Worm (Caenorhabditis elegans) whole organism, L1 larva: ENCODE results near the gene Y75B8A.13.

Source experiments
- F16B12.6 ChIP-seq: fragments of 150-350 bp; optimal IDR thresholded peaks from 2 replicates; lab custom pipeline; 2014; ENCODE audit warnings: missing biosample characterization, missing genetic modification characterization
- aha-1 ChIP-seq: fragments of 150-350 bp; optimal IDR thresholded peaks from 2 replicates; lab custom pipeline; 2014; ENCODE audit warnings: missing biosample characterization, missing genetic modification characterization
- aly-2 ChIP-seq: fragments of 150-350 bp; optimal IDR thresholded peaks from 2 replicates; lab custom pipeline; 2014; ENCODE audit warnings: missing biosample characterization, missing genetic modification characterization
- ama-1 ChIP-seq: fragments of 150-350 bp; optimal IDR thresholded peaks from 2 replicates; lab custom pipeline; 2014
- ceh-63 ChIP-seq: fragments of 200-800 bp; sonication (Bioruptor generic); optimal IDR thresholded peaks from 2 replicates; lab custom pipeline; 2018; ENCODE audit warnings: mild to moderate bottlenecking, missing genetic modification characterization, missing compliant biosample characterization
- ceh-90 ChIP-seq: sonication (generic microtip); optimal IDR thresholded peaks from 2 replicates; lab custom pipeline; 2016; ENCODE audit warnings: missing genetic modification characterization, missing compliant biosample characterization
- ces-1 ChIP-seq: fragments of 150-350 bp; optimal IDR thresholded peaks from 2 replicates; lab custom pipeline; 2014; ENCODE audit warnings: missing biosample characterization, missing genetic modification reagents, missing genetic modification characterization
- dpl-1 ChIP-seq, 3 experiments: fragments of 150-350 bp in 2 of 3; sonication (generic microtip) in 1 of 3; optimal IDR thresholded peaks; 2 replicates each; lab custom pipeline; 2014 to 2017; ENCODE audit warnings: missing biosample characterization in 3 of 3, missing genetic modification characterization in 3 of 3, missing genetic modification reagents in 3 of 3
- efl-1 ChIP-seq, 4 experiments: fragments of 150-350 bp; optimal IDR thresholded peaks in 3 of 4; peaks in 1 of 4; 1 replicate in 1 of 4; 2 replicates in 3 of 4; lab custom pipeline; 2014; ENCODE audit warnings: missing biosample characterization in 2 of 4, missing genetic modification characterization in 2 of 4, missing genetic modification reagents in 2 of 4
- egl-27 ChIP-seq, 2 experiments: fragments of 150-350 bp in 1 of 2; sonication (generic microtip); optimal IDR thresholded peaks; 3 replicates each; lab custom pipeline; 2017 to 2018; ENCODE audit warnings: missing biosample characterization in 2 of 2, missing genetic modification characterization in 2 of 2, missing genetic modification reagents in 2 of 2
- elt-2 ChIP-seq: sonication (generic microtip); optimal IDR thresholded peaks from 2 replicates; lab custom pipeline; 2016; ENCODE audit warnings: missing genetic modification characterization, mild to moderate bottlenecking, inconsistent platforms, missing compliant biosample characterization, missing genetic modification reagents
- ets-5 ChIP-seq: fragments of 200-800 bp; sonication (Bioruptor generic); IDR thresholded peaks from 2 replicates; pipeline ENCODE4 v1.3.6; 2022; ENCODE audit warnings: missing genetic modification characterization, missing compliant biosample characterization
- fkh-8 ChIP-seq: sonication (generic microtip); optimal IDR thresholded peaks from 2 replicates; lab custom pipeline; 2016; ENCODE audit warnings: mild to moderate bottlenecking, missing genetic modification characterization, missing compliant biosample characterization
- fos-1 ChIP-seq: fragments of 150-350 bp; optimal IDR thresholded peaks from 2 replicates; lab custom pipeline; 2014; ENCODE audit warnings: missing biosample characterization, missing genetic modification characterization
- grh-1 ChIP-seq: fragments of 200-800 bp; sonication (Bioruptor generic); IDR thresholded peaks from 2 replicates; pipeline ENCODE4 v1.3.6; 2022; ENCODE audit warnings: missing genetic modification reagents, missing genetic modification characterization, missing compliant biosample characterization
- hlh-4 ChIP-seq: sonication (generic microtip); optimal IDR thresholded peaks from 2 replicates; lab custom pipeline; 2016; ENCODE audit warnings: mild to moderate bottlenecking, missing genetic modification characterization, missing compliant biosample characterization
- hpl-2 ChIP-seq: fragments of 150-350 bp; optimal IDR thresholded peaks from 2 replicates; lab custom pipeline; 2014; ENCODE audit warnings: missing biosample characterization, missing genetic modification reagents, missing genetic modification characterization
- jun-1 ChIP-seq: fragments of 150-350 bp; optimal IDR thresholded peaks from 2 replicates; lab custom pipeline; 2014; ENCODE audit warnings: missing biosample characterization, missing genetic modification reagents, missing genetic modification characterization
- lin-14 ChIP-seq: fragments of 200-800 bp; sonication (Bioruptor generic); optimal IDR thresholded peaks from 2 replicates; lab custom pipeline; 2018; ENCODE audit warnings: mild to moderate bottlenecking, missing genetic modification characterization, moderate library complexity, missing compliant biosample characterization
- lin-15B ChIP-seq: fragments of 150-350 bp; sonication (generic microtip); optimal IDR thresholded peaks from 3 replicates; lab custom pipeline; 2014; ENCODE audit warnings: missing biosample characterization, missing genetic modification characterization
- lin-35 ChIP-seq, 2 experiments: fragments of 150-350 bp; optimal IDR thresholded peaks; 2 replicates each; lab custom pipeline; 2014; ENCODE audit warnings: missing biosample characterization in 2 of 2, missing genetic modification characterization in 2 of 2, missing genetic modification reagents in 2 of 2
- lin-39 ChIP-seq: fragments of 150-350 bp; optimal IDR thresholded peaks from 2 replicates; lab custom pipeline; 2014; ENCODE audit warnings: missing biosample characterization, missing genetic modification reagents, missing genetic modification characterization
- lsy-2 ChIP-seq, 2 experiments: fragments of 150-350 bp; optimal IDR thresholded peaks; 2 replicates each; lab custom pipeline; 2014; ENCODE audit warnings: missing biosample characterization in 2 of 2, missing genetic modification characterization in 2 of 2
- mdl-1 ChIP-seq, 2 experiments: fragments of 150-350 bp; optimal IDR thresholded peaks; 2 replicates each; lab custom pipeline; 2014 to 2017; ENCODE audit warnings: missing biosample characterization in 2 of 2, missing genetic modification characterization in 2 of 2, inconsistent platforms in 1 of 2
- nhr-12 ChIP-seq: sonication (generic microtip); optimal IDR thresholded peaks from 2 replicates; lab custom pipeline; 2017; ENCODE audit warnings: missing biosample characterization, missing genetic modification characterization
- nhr-19 ChIP-seq: fragments of 200-800 bp; sonication (Bioruptor generic); conservative IDR thresholded peaks from 2 replicates; pipeline ENCODE4 v1.3.6; 2022; ENCODE audit warnings: missing genetic modification characterization, missing compliant biosample characterization
- nhr-28 ChIP-seq: fragments of 150-350 bp; optimal IDR thresholded peaks from 2 replicates; lab custom pipeline; 2014; ENCODE audit warnings: missing biosample characterization, missing genetic modification characterization
- nhr-84 ChIP-seq: sonication (generic microtip); optimal IDR thresholded peaks from 2 replicates; lab custom pipeline; 2017; ENCODE audit warnings: missing biosample characterization, missing genetic modification characterization
- nhr-85 ChIP-seq: sonication (generic microtip); peaks from one replicate; lab custom pipeline; 2016; ENCODE audit warnings: missing genetic modification characterization, inconsistent platforms, missing compliant biosample characterization
- nhr-90 ChIP-seq: sonication (generic microtip); optimal IDR thresholded peaks from 2 replicates; lab custom pipeline; 2016; ENCODE audit warnings: mild to moderate bottlenecking, missing genetic modification characterization, missing compliant biosample characterization; ENCODE audit not compliant: poor library complexity
- pag-3 ChIP-seq: sonication (generic microtip); optimal IDR thresholded peaks from 2 replicates; lab custom pipeline; 2017; ENCODE audit warnings: missing genetic modification characterization, mild to moderate bottlenecking, missing compliant biosample characterization, antibody characterized with exemption, borderline replicate concordance; ENCODE audit not compliant: insufficient read depth
- rnt-1 ChIP-seq: sonication (generic microtip); optimal IDR thresholded peaks from 2 replicates; lab custom pipeline; 2016; ENCODE audit warnings: mild to moderate bottlenecking, missing genetic modification characterization, moderate library complexity, missing compliant biosample characterization
- sox-4 ChIP-seq: sonication (generic microtip); optimal IDR thresholded peaks from 2 replicates; lab custom pipeline; 2016; ENCODE audit warnings: missing genetic modification characterization, missing compliant biosample characterization
- unc-30 ChIP-seq: sonication (generic microtip); optimal IDR thresholded peaks from 2 replicates; lab custom pipeline; 2017; ENCODE audit warnings: missing biosample characterization, missing genetic modification characterization
- unc-86 ChIP-seq: sonication (generic microtip); optimal IDR thresholded peaks from 2 replicates; lab custom pipeline; 2016; ENCODE audit warnings: missing genetic modification characterization, missing compliant biosample characterization
- zip-4 ChIP-seq: fragments of 200-800 bp; sonication (Bioruptor generic); optimal IDR thresholded peaks from 2 replicates; lab custom pipeline; 2018; ENCODE audit warnings: mild to moderate bottlenecking, missing genetic modification characterization, moderate library complexity, missing compliant biosample characterization

Y75B8A.13 gene

ce11 chrIII:12226089-12226682 is 10.7 kb upstream of the Y75B8A.13 start, which contains the start of the genes Y75B8A.18 and Y75B8A.19 (continued):
- TF ChIP-seq nhr-28 (no peak), unc-30 (tag; lab: Kevin White, UChicago) (no peak), zip-4 (no peak), ceh-90 (no peak), aly-2 (tag; lab: Kevin White, UChicago) (no peak), nhr-90 (tag; lab: Kevin White, UChicago) (peak; percentile 54), lin-35 (GFP tag; optimal IDR thresholded peaks at IDR 0.05; lab: Kevin White, UChicago) (peak; percentile 94 to 97), egl-27 (tag; optimal IDR thresholded peaks at IDR 0.05; lab: Kevin White, UChicago) (no peak), ets-5 (GFP tag; lab: Robert Waterston, UW) (no peak)

DNA sequence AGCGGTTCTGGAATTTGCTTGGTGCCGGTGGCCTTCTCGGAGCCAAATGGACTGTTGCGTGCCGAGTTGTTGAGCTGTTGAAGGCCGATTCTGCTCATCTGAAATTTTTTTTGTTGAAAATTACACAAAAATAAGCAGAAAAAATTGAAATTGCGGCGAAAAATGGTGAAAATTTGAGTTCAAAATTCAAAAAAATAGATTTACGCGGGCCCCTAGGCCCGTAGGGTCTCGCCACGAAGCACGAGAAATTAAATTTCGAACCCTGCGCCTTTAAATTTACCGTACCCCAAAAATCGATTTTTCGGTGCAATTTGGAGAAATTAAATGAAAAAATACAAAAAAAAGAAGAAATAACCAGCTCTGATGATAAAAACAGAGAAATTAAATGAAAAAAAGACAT is 9.7 kb upstream of the Y75B8A.13 start, which contains the start of gene gmn-1:
gmn-1 (minus strand) TSS at position 98 of the 400 bp plus-strand sequence.
- no peak for TF ChIP-seq nhr-84 (tag; lab: Kevin White, UChicago)
- TF ChIP-seq hpl-2 (GFP tag; lab: Kevin White, UChicago) = no peak

ce11 chrIII:12223208-12223607 is 7.7 kb upstream of the Y75B8A.13 start:
- TF ChIP-seq F16B12.6 (tag; lab: Kevin White, UChicago) (no peak), egl-27 (tag; optimal IDR thresholded peaks at IDR 0.05; lab: Kevin White, UChicago) (no peak), elt-2 (tag; lab: Kevin White, UChicago) (no peak), nhr-12 (tag; lab: Kevin White, UChicago) (no peak), mdl-1 (tag; optimal IDR thresholded peaks at IDR 0.05; lab: Kevin White, UChicago) (no peak), rnt-1 (no peak), lin-14 (GFP tag; lab: Kevin White, UChicago) (no peak), nhr-85 (tag; lab: Kevin White, UChicago) (peak; percentile 55), grh-1 (GFP tag; lab: Robert Waterston, UW) (no peak), lin-35 (GFP tag; optimal IDR thresholded peaks at IDR 0.05; lab: Kevin White, UChicago) (peak in 1 of 2 experiments; percentile 26), sox-4 (no peak), aly-2 (tag; lab: Kevin White, UChicago) (no peak), jun-1 (tag; lab: Kevin White, UChicago) (no peak), dpl-1 (GFP tag; optimal IDR thresholded peaks at IDR 0.05; lab: Kevin White, UChicago) (peak in 1 of 3 experiments; percentile 32), ceh-90 (no peak), ces-1 (GFP tag; lab: Kevin White, UChicago) (no peak), ama-1 (lab: Kevin White, UChicago) (no peak), fkh-8 (tag; lab: Kevin White, UChicago) (no peak), efl-1 (optimal IDR thresholded peaks at IDR 0.05; lab: Kevin White, UChicago) (peak in 1 of 2 experiments; percentile 45), efl-1 (GFP tag; optimal IDR thresholded peaks at IDR 0.05 in 1 of 2; lab: Kevin White, UChicago) (peak; percentile 41 to 63)

DNA sequence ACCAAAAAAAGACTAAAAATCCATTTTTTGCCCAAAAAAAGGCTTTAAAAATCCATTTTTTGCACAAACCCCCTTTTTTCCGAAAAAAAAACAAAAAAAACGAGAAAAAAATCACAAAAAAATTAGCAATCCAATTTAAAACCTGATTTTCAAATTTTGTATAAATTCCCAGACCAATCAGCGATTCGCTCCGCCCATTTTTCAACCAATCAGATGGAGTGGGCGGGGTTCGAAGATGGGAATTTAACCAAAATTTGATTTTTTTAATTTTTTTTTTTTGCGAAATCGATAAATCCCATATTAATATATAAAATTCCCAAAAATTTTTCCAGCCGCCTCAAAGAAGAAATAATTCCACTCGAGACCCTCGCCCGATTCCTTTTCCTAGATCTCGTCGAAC is 6.0 kb upstream of the Y75B8A.13 start:
- TF ChIP-seq fos-1 = no peak
- no peak for TF ChIP-seq lin-14 (GFP tag; lab: Kevin White, UChicago)
- TF ChIP-seq pag-3 (tag; lab: Kevin White, UChicago) = no peak
- TF ChIP-seq mdl-1 (tag; optimal IDR thresholded peaks at IDR 0.05; lab: Kevin White, UChicago) = no peak
- no peak for TF ChIP-seq aha-1
- no peak for TF ChIP-seq lin-15B (tag; lab: Kevin White, UChicago)
- no peak for TF ChIP-seq elt-2 (tag; lab: Kevin White, UChicago)
- no peak for TF ChIP-seq ces-1 (GFP tag; lab: Kevin White, UChicago)
- no peak for TF ChIP-seq hlh-4 (tag; lab: Kevin White, UChicago)
- no peak for TF ChIP-seq jun-1 (tag; lab: Kevin White, UChicago)
- no peak for TF ChIP-seq efl-1 (optimal IDR thresholded peaks at IDR 0.05; lab: Kevin White, UChicago)
- TF ChIP-seq efl-1 (GFP tag; optimal IDR thresholded peaks at IDR 0.05 in 1 of 2; lab: Kevin White, UChicago) = no peak
- no peak for TF ChIP-seq nhr-19 (GFP tag; lab: Robert Waterston, UW)
- TF ChIP-seq unc-86 (tag; lab: Kevin White, UChicago) = no peak
- TF ChIP-seq lsy-2 (tag; optimal IDR thresholded peaks at IDR 0.05; lab: Kevin White, UChicago) = no peak
- TF ChIP-seq lin-39 = no peak
- TF ChIP-seq zip-4 = no peak
- no peak for TF ChIP-seq ceh-63 (GFP tag; lab: Kevin White, UChicago)
- TF ChIP-seq, all 84 proteins: peak for 0
